Worm (Caenorhabditis elegans): Measurements from ENCODE around the gene pot-1.

The pot-1 gene

ce11 chrIII:7133559-7133958 is at the start of gene pot-1, which contains the start of gene ggtb-1:
Gene pot-1 (minus strand): TSS chrIII:7133678.
Gene ggtb-1 (plus strand): TSS chrIII:7133766.
- TF ChIP-seq pha-4 (tag; optimal IDR thresholded peaks at IDR 0.05) (no peak), hlh-1 (tag; optimal IDR thresholded peaks at IDR 0.05) (no peak), ces-1 (GFP tag; optimal IDR thresholded peaks at IDR 0.05) (peak; percentile 27), lsy-2 (tag; optimal IDR thresholded peaks at IDR 0.05) (no peak), tbx-8 (GFP tag; optimal IDR thresholded peaks at IDR 0.05) (no peak), nhr-76 (tag; optimal IDR thresholded peaks at IDR 0.05) (no peak), cnd-1 (tag; optimal IDR thresholded peaks at IDR 0.05) (no peak), nhr-12 (tag; optimal IDR thresholded peaks at IDR 0.05) (no peak), bed-3 (GFP tag; optimal IDR thresholded peaks at IDR 0.05) (no peak)

ce11 chrIII:7181822-7182221 is 48.3 kb upstream of the pot-1 start, which contains the start of gene epg-4:
Gene epg-4 (plus strand): TSS chrIII:7182167.
- no peak for TF ChIP-seq lin-13 (tag; optimal IDR thresholded peaks at IDR 0.05)
- TF ChIP-seq ztf-11 (tag; optimal IDR thresholded peaks at IDR 0.05) = no peak
- TF ChIP-seq mls-2 (tag; optimal IDR thresholded peaks at IDR 0.05) = peak; percentile 12
- peak; percentile 67 for TF ChIP-seq mep-1 (tag; optimal IDR thresholded peaks at IDR 0.05)
- peak; percentile 7 for TF ChIP-seq lsy-2 (tag; optimal IDR thresholded peaks at IDR 0.05)
- peak; percentile 41 for TF ChIP-seq sptf-1 (tag; optimal IDR thresholded peaks at IDR 0.05)
- TF ChIP-seq hlh-1 (tag; optimal IDR thresholded peaks at IDR 0.05) = peak; percentile 8

ce11 chrIII:7180613-7181012 is 47.1 kb upstream of the pot-1 start, which contains the start of gene ndab-2:
Gene ndab-2 (plus strand): TSS chrIII:7180752.
- TF ChIP-seq nhr-28 (tag; optimal IDR thresholded peaks at IDR 0.05) (no peak), mep-1 (tag; optimal IDR thresholded peaks at IDR 0.05) (no peak), zip-8 (tag; optimal IDR thresholded peaks at IDR 0.05) (no peak), lin-32 (GFP tag; optimal IDR thresholded peaks at IDR 0.05) (no peak), nhr-12 (tag; optimal IDR thresholded peaks at IDR 0.05) (no peak), cnd-1 (tag; optimal IDR thresholded peaks at IDR 0.05) (no peak), elt-1 (tag; optimal IDR thresholded peaks at IDR 0.05; ENCODE audit: borderline replicate concordance, insufficient read depth) (no peak), bed-3 (GFP tag; optimal IDR thresholded peaks at IDR 0.05) (no peak), ceh-43 (GFP tag; optimal IDR thresholded peaks at IDR 0.05) (no peak), tbx-8 (GFP tag; optimal IDR thresholded peaks at IDR 0.05) (no peak), drap-1 (GFP tag; optimal IDR thresholded peaks at IDR 0.05) (no peak), unc-120 (tag; optimal IDR thresholded peaks at IDR 0.05; ENCODE audit: poor library complexity, severe bottlenecking) (no peak), nhr-237 (tag; optimal IDR thresholded peaks at IDR 0.05) (no peak), ztf-11 (tag; optimal IDR thresholded peaks at IDR 0.05) (no peak), hlh-1 (tag; optimal IDR thresholded peaks at IDR 0.05) (no peak)

- TF ChIP-seq nhr-237 (tag; optimal IDR thresholded peaks at IDR 0.05) (peak; percentile 92), drap-1 (GFP tag; optimal IDR thresholded peaks at IDR 0.05) (no peak), sptf-1 (tag; optimal IDR thresholded peaks at IDR 0.05) (peak; percentile 57), zip-8 (tag; optimal IDR thresholded peaks at IDR 0.05) (no peak), ceh-39 (tag; optimal IDR thresholded peaks at IDR 0.05) (peak; percentile 76), pha-4 (tag; optimal IDR thresholded peaks at IDR 0.05) (peak; percentile 86), lsy-2 (tag; optimal IDR thresholded peaks at IDR 0.05) (peak; percentile 86), lin-13 (tag; optimal IDR thresholded peaks at IDR 0.05) (peak; percentile 87), M03D4.4 (tag; optimal IDR thresholded peaks at IDR 0.05) (peak; percentile 66), mep-1 (tag; optimal IDR thresholded peaks at IDR 0.05) (peak; percentile 91), nhr-2 (tag; optimal IDR thresholded peaks at IDR 0.05) (peak; percentile 16), ham-2 (GFP tag; optimal IDR thresholded peaks at IDR 0.05) (no peak), unc-120 (tag; optimal IDR thresholded peaks at IDR 0.05; ENCODE audit: poor library complexity, severe bottlenecking) (no peak), ztf-11 (tag; optimal IDR thresholded peaks at IDR 0.05) (no peak), blmp-1 (tag; optimal IDR thresholded peaks at IDR 0.05) (peak; percentile 15), mls-2 (tag; optimal IDR thresholded peaks at IDR 0.05) (no peak), hlh-1 (tag; optimal IDR thresholded peaks at IDR 0.05) (peak; percentile 4), ces-1 (GFP tag; optimal IDR thresholded peaks at IDR 0.05) (peak; percentile 41), unc-62 (GFP tag; optimal IDR thresholded peaks at IDR 0.05) (no peak)
Measured at ce11 chrIII:7179538-7180301, 46.2 kb upstream of the pot-1 start, which contains the start of the genes rps-14 and rpl-36. Gene rps-14 (minus strand): TSS chrIII:7179588. Gene rpl-36 (plus strand): TSS chrIII:7180251.

ce11 chrIII:7178497-7178896 is 45.0 kb upstream of the pot-1 start:
- TF ChIP-seq ham-2 (GFP tag; optimal IDR thresholded peaks at IDR 0.05) = no peak
- no peak for TF ChIP-seq cnd-1 (tag; optimal IDR thresholded peaks at IDR 0.05)
- TF ChIP-seq hlh-1 (tag; optimal IDR thresholded peaks at IDR 0.05) = no peak
- no peak for TF ChIP-seq ces-1 (GFP tag; optimal IDR thresholded peaks at IDR 0.05)
- no peak for TF ChIP-seq drap-1 (GFP tag; optimal IDR thresholded peaks at IDR 0.05)
- TF ChIP-seq lsy-2 (tag; optimal IDR thresholded peaks at IDR 0.05) = no peak
- no peak for TF ChIP-seq lin-32 (GFP tag; optimal IDR thresholded peaks at IDR 0.05)
- no peak for TF ChIP-seq unc-39 (tag; optimal IDR thresholded peaks at IDR 0.05)
- no peak for TF ChIP-seq blmp-1 (tag; optimal IDR thresholded peaks at IDR 0.05)
- no peak for TF ChIP-seq mls-2 (tag; optimal IDR thresholded peaks at IDR 0.05)
- no peak for TF ChIP-seq lin-13 (tag; optimal IDR thresholded peaks at IDR 0.05)
- TF ChIP-seq ceh-43 (GFP tag; optimal IDR thresholded peaks at IDR 0.05) = no peak
- no peak for TF ChIP-seq flh-1 (GFP tag; optimal IDR thresholded peaks at IDR 0.05)
- no peak for TF ChIP-seq mab-5 (tag; optimal IDR thresholded peaks at IDR 0.05)

Data from whole organism, mixed stage, embryonic.